Worm (Caenorhabditis elegans) whole organism, late embryonic: Measurements from ENCODE around the gene srv-19.

Source experiments
- C08G9.2 ChIP-seq: sonication (generic microtip); optimal IDR thresholded peaks from 2 replicates; lab custom pipeline; 2016; ENCODE audit warnings: mild to moderate bottlenecking, missing genetic modification characterization, moderate library complexity, missing compliant biosample characterization
- K09A11.1 ChIP-seq: sonication (generic microtip); optimal IDR thresholded peaks from 2 replicates; lab custom pipeline; 2017; ENCODE audit warnings: antibody characterized with exemption, mild to moderate bottlenecking, missing genetic modification characterization, missing compliant biosample characterization; ENCODE audit not compliant: insufficient read depth
- Y22D7AL.16 ChIP-seq: sonication (generic microtip); optimal IDR thresholded peaks from 2 replicates; lab custom pipeline; 2016; ENCODE audit warnings: missing genetic modification characterization, missing compliant biosample characterization
- ceh-18 ChIP-seq: sonication (generic microtip); optimal IDR thresholded peaks from 2 replicates; lab custom pipeline; 2016; ENCODE audit warnings: missing genetic modification characterization, missing compliant biosample characterization
- ceh-2 ChIP-seq: sonication (generic microtip); optimal IDR thresholded peaks from 2 replicates; lab custom pipeline; 2016; ENCODE audit warnings: missing genotype, missing genetic modification characterization, missing compliant biosample characterization
- ceh-24 ChIP-seq: sonication (generic microtip); optimal IDR thresholded peaks from 2 replicates; lab custom pipeline; 2016; ENCODE audit warnings: mild to moderate bottlenecking, missing genetic modification characterization, missing compliant biosample characterization
- ceh-31 ChIP-seq: sonication (generic microtip); optimal IDR thresholded peaks from 2 replicates; lab custom pipeline; 2016; ENCODE audit warnings: missing genetic modification characterization, missing compliant biosample characterization
- ceh-34 ChIP-seq: sonication (generic microtip); optimal IDR thresholded peaks from 2 replicates; lab custom pipeline; 2016; ENCODE audit warnings: mild to moderate bottlenecking, missing genetic modification characterization, missing compliant biosample characterization
- ceh-48 ChIP-seq: sonication (generic microtip); optimal IDR thresholded peaks from 2 replicates; lab custom pipeline; 2016; ENCODE audit warnings: missing genetic modification characterization, inconsistent platforms, missing compliant biosample characterization
- ceh-6 ChIP-seq: fragments of 200-800 bp; sonication (Bioruptor generic); optimal IDR thresholded peaks from 2 replicates; lab custom pipeline; 2018; ENCODE audit warnings: mild to moderate bottlenecking, missing genetic modification characterization, missing compliant biosample characterization
- che-1 ChIP-seq: sonication (generic microtip); optimal IDR thresholded peaks from 2 replicates; lab custom pipeline; 2016; ENCODE audit warnings: mild to moderate bottlenecking, missing genetic modification characterization, missing compliant biosample characterization
- dmd-4 ChIP-seq: sonication (generic microtip); optimal IDR thresholded peaks from 2 replicates; lab custom pipeline; 2016; ENCODE audit warnings: borderline replicate concordance, missing genetic modification characterization, missing compliant biosample characterization
- dve-1 ChIP-seq: sonication (generic microtip); optimal IDR thresholded peaks from 2 replicates; lab custom pipeline; 2017; ENCODE audit warnings: antibody characterized with exemption, mild to moderate bottlenecking, missing genetic modification characterization, missing compliant biosample characterization
- ets-4 ChIP-seq: sonication (generic microtip); optimal IDR thresholded peaks from 2 replicates; lab custom pipeline; 2016; ENCODE audit warnings: missing genetic modification characterization, missing compliant biosample characterization
- fax-1 ChIP-seq: sonication (generic microtip); optimal IDR thresholded peaks from 2 replicates; lab custom pipeline; 2016; ENCODE audit warnings: missing genotype, missing genetic modification characterization, missing compliant biosample characterization
- gmeb-2 ChIP-seq: sonication (generic microtip); optimal IDR thresholded peaks from 2 replicates; lab custom pipeline; 2016; ENCODE audit warnings: missing genetic modification characterization, inconsistent platforms, missing compliant biosample characterization
- hlh-13 ChIP-seq: fragments of 200-800 bp; sonication (Bioruptor generic); optimal IDR thresholded peaks from 2 replicates; lab custom pipeline; 2018; ENCODE audit warnings: mild to moderate bottlenecking, missing genetic modification characterization, missing compliant biosample characterization
- hlh-15 ChIP-seq: sonication (generic microtip); optimal IDR thresholded peaks from 2 replicates; lab custom pipeline; 2016; ENCODE audit warnings: missing genetic modification characterization, missing compliant biosample characterization
- hlh-8 ChIP-seq: sonication (generic microtip); optimal IDR thresholded peaks from 2 replicates; lab custom pipeline; 2016; ENCODE audit warnings: missing genotype, missing genetic modification characterization, missing compliant biosample characterization
- lim-6 ChIP-seq: sonication (generic microtip); optimal IDR thresholded peaks from 2 replicates; lab custom pipeline; 2016; ENCODE audit warnings: missing genetic modification characterization, missing compliant biosample characterization
- lin-11 ChIP-seq: fragments of 200-800 bp; sonication (Bioruptor generic); optimal IDR thresholded peaks from 2 replicates; lab custom pipeline; 2018; ENCODE audit warnings: mild to moderate bottlenecking, missing genetic modification characterization, missing compliant biosample characterization
- mec-3 ChIP-seq: sonication (generic microtip); optimal IDR thresholded peaks from 2 replicates; lab custom pipeline; 2016; ENCODE audit warnings: borderline replicate concordance, missing genetic modification characterization, missing compliant biosample characterization
- nfya-1 ChIP-seq: sonication (generic microtip); optimal IDR thresholded peaks from 2 replicates; lab custom pipeline; 2017; ENCODE audit warnings: missing genetic modification characterization, mild to moderate bottlenecking, missing compliant biosample characterization, antibody characterized with exemption, moderate library complexity
- npax-4 ChIP-seq: sonication (generic microtip); optimal IDR thresholded peaks from 2 replicates; lab custom pipeline; 2016; ENCODE audit warnings: missing genetic modification characterization, missing compliant biosample characterization
- pax-1 ChIP-seq: fragments of 150-350 bp; optimal IDR thresholded peaks from 2 replicates; lab custom pipeline; 2014; ENCODE audit warnings: missing biosample characterization, missing genetic modification characterization
- pha-4 ChIP-seq: fragments of 150-350 bp; optimal IDR thresholded peaks from 2 replicates; lab custom pipeline; 2018; ENCODE audit warnings: missing biosample characterization, missing genetic modification reagents, missing genetic modification characterization
- ref-2 ChIP-seq: sonication (generic microtip); optimal IDR thresholded peaks from 2 replicates; lab custom pipeline; 2016; ENCODE audit warnings: missing genetic modification characterization, missing compliant biosample characterization
- rnt-1 ChIP-seq: sonication (generic microtip); optimal IDR thresholded peaks from 2 replicates; lab custom pipeline; 2016; ENCODE audit warnings: missing genetic modification characterization, missing compliant biosample characterization
- sdc-2 ChIP-seq: sonication (generic microtip); optimal IDR thresholded peaks from 2 replicates; lab custom pipeline; 2016; ENCODE audit warnings: missing genotype, missing genetic modification characterization, missing compliant biosample characterization
- tbx-2 ChIP-seq: sonication (generic microtip); optimal IDR thresholded peaks from 2 replicates; lab custom pipeline; 2016; ENCODE audit warnings: missing genetic modification characterization, missing compliant biosample characterization
- unc-42 ChIP-seq: sonication (generic microtip); optimal IDR thresholded peaks from 2 replicates; lab custom pipeline; 2016; ENCODE audit warnings: missing genotype, missing genetic modification characterization, missing compliant biosample characterization
- unc-55 ChIP-seq: sonication (generic microtip); optimal IDR thresholded peaks from 2 replicates; lab custom pipeline; 2017; ENCODE audit warnings: missing biosample characterization, missing genetic modification reagents, missing genetic modification characterization
- zip-5 ChIP-seq: sonication (generic microtip); optimal IDR thresholded peaks from 2 replicates; lab custom pipeline; 2016; ENCODE audit warnings: missing genetic modification characterization, missing compliant biosample characterization
- ztf-16 ChIP-seq: sonication (generic microtip); optimal IDR thresholded peaks from 2 replicates; lab custom pipeline; 2017; ENCODE audit warnings: missing genetic modification characterization, missing compliant biosample characterization

srv-19 gene

ce11 chrIV:5847986-5848707 is 25.6 kb downstream of the srv-19 start, which contains the start of gene sams-3:
Gene sams-3, plus strand, starts transcription at chrIV:5848657.
- no peak for TF ChIP-seq gmeb-2 (tag; lab: Kevin White, UChicago)
- no peak for TF ChIP-seq K09A11.1 (tag; lab: Kevin White, UChicago)
- TF ChIP-seq unc-42: peak; percentile 8
- TF ChIP-seq lin-11: no peak
- no peak for TF ChIP-seq zip-5 (tag; lab: Kevin White, UChicago)
- TF ChIP-seq ztf-16 (tag; lab: Kevin White, UChicago): peak; percentile 46
- no peak for TF ChIP-seq mec-3 (tag; lab: Kevin White, UChicago)
- TF ChIP-seq nfya-1 (tag; lab: Kevin White, UChicago): no peak
- TF ChIP-seq Y22D7AL.16: no peak
- no peak for TF ChIP-seq hlh-13 (GFP tag; lab: Kevin White, UChicago)
- no peak for TF ChIP-seq fax-1 (tag; lab: Kevin White, UChicago)
- TF ChIP-seq lim-6: no peak
- TF ChIP-seq pax-1 (tag; lab: Kevin White, UChicago): no peak
- TF ChIP-seq ceh-6: no peak
- TF ChIP-seq C08G9.2 (tag; lab: Kevin White, UChicago): no peak
- TF ChIP-seq tbx-2 (tag; lab: Kevin White, UChicago): peak; percentile 96
- TF ChIP-seq ceh-31 (tag; lab: Kevin White, UChicago): no peak
- no peak for TF ChIP-seq ceh-18 (tag; lab: Kevin White, UChicago)
- no peak for TF ChIP-seq rnt-1
- no peak for TF ChIP-seq hlh-8 (tag; lab: Kevin White, UChicago)
- TF ChIP-seq ceh-48: no peak
- no peak for TF ChIP-seq ceh-34 (tag; lab: Kevin White, UChicago)
- no peak for TF ChIP-seq npax-4 (tag; lab: Kevin White, UChicago)
- TF ChIP-seq ref-2 (tag; lab: Kevin White, UChicago): no peak

ce11 chrIV:5846269-5846668 is 27.5 kb downstream of the srv-19 start, which contains the start of gene sams-4:
Gene sams-4, minus strand, starts transcription at chrIV:5846369.
- TF ChIP-seq sdc-2 (no peak), npax-4 (tag; lab: Kevin White, UChicago) (no peak), ets-4 (no peak), pha-4 (tag; lab: Kevin White, UChicago) (no peak), hlh-15 (no peak), lin-11 (no peak), ref-2 (tag; lab: Kevin White, UChicago) (no peak), unc-55 (no peak), dve-1 (tag; lab: Kevin White, UChicago) (no peak), ceh-24 (no peak), che-1 (tag; lab: Kevin White, UChicago) (no peak), dmd-4 (tag; lab: Kevin White, UChicago) (no peak)

- TF ChIP-seq nfya-1 (tag; lab: Kevin White, UChicago) (peak; percentile 74), ref-2 (tag; lab: Kevin White, UChicago) (no peak), ceh-2 (tag; lab: Kevin White, UChicago) (no peak)
These were observed 30.8 kb downstream of the srv-19 start for ce11 chrIV:5842905-5843304.

ce11 chrIV:5839178-5839577 is 34.5 kb downstream of the srv-19 start, which contains the start of gene C06E7.2:
Gene C06E7.2, plus strand, starts transcription at chrIV:5839478.
- TF ChIP-seq mec-3 (tag; lab: Kevin White, UChicago): no peak

ce11 chrIV:5834182-5834581 is 39.5 kb downstream of the srv-19 start:
- TF ChIP-seq ceh-24: no peak
- TF ChIP-seq unc-55: peak; percentile 16
